Worm (Caenorhabditis elegans) whole organism, mixed stage, embryonic: ENCODE data around the gene let-858.
A peak's percentile ranks its signal among the peaks of the same experiment; 100 is the strongest.

Source experiments
- M03D4.4 ChIP-seq: sonication (generic microtip); optimal IDR thresholded peaks from 2 replicates; lab custom pipeline; 2017; ENCODE audit warnings: mild to moderate bottlenecking, missing genetic modification characterization, missing compliant biosample characterization
- blmp-1 ChIP-seq: fragments of 150-350 bp; optimal IDR thresholded peaks from 2 replicates; lab custom pipeline; 2014; ENCODE audit warnings: missing biosample characterization, missing genetic modification characterization
- ceh-43 ChIP-seq: fragments of 200-800 bp; sonication (Bioruptor generic); optimal IDR thresholded peaks from 2 replicates; lab custom pipeline; 2018; ENCODE audit warnings: mild to moderate bottlenecking, missing genetic modification characterization, moderate library complexity, missing compliant biosample characterization
- ceh-83 ChIP-seq: fragments of 200-800 bp; sonication (Bioruptor generic); optimal IDR thresholded peaks from 2 replicates; lab custom pipeline; 2018; ENCODE audit warnings: mild to moderate bottlenecking, missing genetic modification characterization, missing compliant biosample characterization
- ces-1 ChIP-seq: fragments of 150-350 bp; optimal IDR thresholded peaks from 2 replicates; lab custom pipeline; 2014; ENCODE audit warnings: missing biosample characterization, missing genetic modification reagents, missing genetic modification characterization
- cnd-1 ChIP-seq: fragments of 200-800 bp; sonication (Bioruptor generic); optimal IDR thresholded peaks from 2 replicates; lab custom pipeline; 2018; ENCODE audit warnings: mild to moderate bottlenecking, missing genetic modification characterization, missing compliant biosample characterization
- drap-1 ChIP-seq: fragments of 200-800 bp; sonication (Bioruptor generic); optimal IDR thresholded peaks from 3 replicates; lab custom pipeline; 2018; ENCODE audit warnings: mild to moderate bottlenecking, missing genetic modification characterization, missing compliant biosample characterization
- elt-1 ChIP-seq: sonication (generic microtip); optimal IDR thresholded peaks from 2 replicates; lab custom pipeline; 2017; ENCODE audit warnings: missing genetic modification characterization, mild to moderate bottlenecking, missing compliant biosample characterization, antibody characterized with exemption, moderate library complexity, borderline replicate concordance; ENCODE audit not compliant: insufficient read depth
- elt-3 ChIP-seq: fragments of 150-350 bp; optimal IDR thresholded peaks from 2 replicates; lab custom pipeline; 2014; ENCODE audit warnings: missing biosample characterization, missing genetic modification characterization
- flh-1 ChIP-seq: fragments of 200-800 bp; sonication (Bioruptor generic); optimal IDR thresholded peaks from 2 replicates; lab custom pipeline; 2018; ENCODE audit warnings: mild to moderate bottlenecking, missing genetic modification characterization, moderate library complexity, missing compliant biosample characterization
- ham-2 ChIP-seq: fragments of 200-800 bp; sonication (Bioruptor generic); optimal IDR thresholded peaks from 2 replicates; lab custom pipeline; 2018; ENCODE audit warnings: mild to moderate bottlenecking, missing genetic modification characterization, missing compliant biosample characterization
- hlh-1 ChIP-seq: fragments of 150-350 bp; optimal IDR thresholded peaks from 2 replicates; lab custom pipeline; 2014; ENCODE audit warnings: missing biosample characterization, missing genetic modification reagents, missing genetic modification characterization
- lin-13 ChIP-seq: fragments of 150-350 bp; optimal IDR thresholded peaks from 2 replicates; lab custom pipeline; 2014; ENCODE audit warnings: missing biosample characterization, missing genetic modification characterization
- lin-32 ChIP-seq: fragments of 200-800 bp; sonication (Bioruptor generic); optimal IDR thresholded peaks from 2 replicates; lab custom pipeline; 2018; ENCODE audit warnings: mild to moderate bottlenecking, missing genetic modification characterization, missing compliant biosample characterization
- lsy-2 ChIP-seq: fragments of 150-350 bp; optimal IDR thresholded peaks from 2 replicates; lab custom pipeline; 2014; ENCODE audit warnings: missing biosample characterization, missing genetic modification characterization
- mab-5 ChIP-seq: fragments of 150-350 bp; optimal IDR thresholded peaks from 2 replicates; lab custom pipeline; 2014; ENCODE audit warnings: missing biosample characterization, missing genetic modification characterization
- mep-1 ChIP-seq: fragments of 150-350 bp; optimal IDR thresholded peaks from 2 replicates; lab custom pipeline; 2017; ENCODE audit warnings: missing biosample characterization, missing genetic modification reagents, missing genetic modification characterization, inconsistent platforms
- mls-2 ChIP-seq: sonication (generic microtip); optimal IDR thresholded peaks from 2 replicates; lab custom pipeline; 2016; ENCODE audit warnings: mild to moderate bottlenecking, missing genetic modification characterization, moderate library complexity, missing compliant biosample characterization
- nhr-12 ChIP-seq: fragments of 150-350 bp; optimal IDR thresholded peaks from 2 replicates; lab custom pipeline; 2014; ENCODE audit warnings: missing biosample characterization, missing genetic modification characterization
- nhr-2 ChIP-seq: fragments of 150-350 bp; optimal IDR thresholded peaks from 2 replicates; lab custom pipeline; 2014; ENCODE audit warnings: missing biosample characterization, missing genetic modification characterization
- nhr-237 ChIP-seq: fragments of 150-350 bp; optimal IDR thresholded peaks from 2 replicates; lab custom pipeline; 2014; ENCODE audit warnings: missing biosample characterization, missing genetic modification characterization
- nhr-28 ChIP-seq: fragments of 150-350 bp; optimal IDR thresholded peaks from 2 replicates; lab custom pipeline; 2014; ENCODE audit warnings: missing biosample characterization, missing genetic modification characterization
- nhr-76 ChIP-seq: sonication (generic microtip); optimal IDR thresholded peaks from 2 replicates; lab custom pipeline; 2017; ENCODE audit warnings: missing biosample characterization, missing genetic modification characterization
- pha-4 ChIP-seq: fragments of 150-350 bp; optimal IDR thresholded peaks from 2 replicates; lab custom pipeline; 2018; ENCODE audit warnings: missing biosample characterization, missing genetic modification reagents, missing genetic modification characterization
- sem-2 ChIP-seq: fragments of 200-800 bp; sonication (Bioruptor generic); optimal IDR thresholded peaks from 2 replicates; lab custom pipeline; 2018; ENCODE audit warnings: mild to moderate bottlenecking, missing genetic modification characterization, missing compliant biosample characterization
- snpc-4 ChIP-seq: fragments of 150-350 bp; optimal IDR thresholded peaks from 2 replicates; lab custom pipeline; 2014; ENCODE audit warnings: missing biosample characterization, missing genetic modification characterization
- sptf-1 ChIP-seq: sonication (generic microtip); optimal IDR thresholded peaks from 2 replicates; lab custom pipeline; 2017; ENCODE audit warnings: mild to moderate bottlenecking, missing genetic modification characterization, moderate library complexity, missing compliant biosample characterization
- tbx-8 ChIP-seq: fragments of 200-800 bp; sonication (Bioruptor generic); optimal IDR thresholded peaks from 2 replicates; lab custom pipeline; 2018; ENCODE audit warnings: mild to moderate bottlenecking, missing genetic modification characterization, moderate library complexity, missing compliant biosample characterization
- unc-120 ChIP-seq: sonication (generic microtip); optimal IDR thresholded peaks from 2 replicates; lab custom pipeline; 2017; ENCODE audit warnings: missing genetic modification characterization, missing compliant biosample characterization; ENCODE audit not compliant: poor library complexity, severe bottlenecking
- unc-39 ChIP-seq: fragments of 150-350 bp; optimal IDR thresholded peaks from 2 replicates; lab custom pipeline; 2014; ENCODE audit warnings: missing biosample characterization, missing genetic modification characterization
- unc-62 ChIP-seq: fragments of 150-350 bp; optimal IDR thresholded peaks from 2 replicates; lab custom pipeline; 2014; ENCODE audit warnings: missing biosample characterization, missing genetic modification reagents, missing genetic modification characterization
- zip-8 ChIP-seq: fragments of 150-350 bp; optimal IDR thresholded peaks from 2 replicates; lab custom pipeline; 2014; ENCODE audit warnings: missing biosample characterization, missing genetic modification characterization
- ztf-11 ChIP-seq: fragments of 150-350 bp; optimal IDR thresholded peaks from 2 replicates; lab custom pipeline; 2014; ENCODE audit warnings: missing biosample characterization, missing genetic modification characterization

let-858 gene

ce11 chrII:11022023-11022422 lies at the start of gene let-858:
let-858 (plus strand) TSS chrII:11022370.
- peak; percentile 29 for TF ChIP-seq nhr-237 (tag; lab: Kevin White, UChicago)
- TF ChIP-seq unc-120: no peak
- TF ChIP-seq pha-4 (tag; lab: Kevin White, UChicago): peak; percentile 47
- TF ChIP-seq hlh-1: peak; percentile 18
- TF ChIP-seq nhr-28 (tag; lab: Kevin White, UChicago): no peak
- TF ChIP-seq mep-1 (tag; lab: Kevin White, UChicago): peak; percentile 61
- peak; percentile 67 for TF ChIP-seq lsy-2 (tag; lab: Kevin White, UChicago)
- peak; percentile 51 for TF ChIP-seq ces-1 (GFP tag; lab: Kevin White, UChicago)

ce11 chrII:10975239-10975638 lies 46.9 kb upstream of the let-858 start, which contains the start of gene ptp-3:
ptp-3 (plus strand) TSS chrII:10975539.
- TF ChIP-seq pha-4 (tag; lab: Kevin White, UChicago): no peak
- no peak for TF ChIP-seq mep-1 (tag; lab: Kevin White, UChicago)
- TF ChIP-seq zip-8: no peak
- no peak for TF ChIP-seq mab-5 (tag; lab: Kevin White, UChicago)
- no peak for TF ChIP-seq sem-2 (GFP tag; lab: Kevin White, UChicago)
- TF ChIP-seq elt-1 (tag; lab: Kevin White, UChicago): no peak
- TF ChIP-seq elt-3 (tag; lab: Kevin White, UChicago): no peak
- no peak for TF ChIP-seq unc-39 (tag; lab: Kevin White, UChicago)
- no peak for TF ChIP-seq hlh-1
- no peak for TF ChIP-seq tbx-8
- TF ChIP-seq nhr-12 (tag; lab: Kevin White, UChicago): no peak
- no peak for TF ChIP-seq flh-1 (GFP tag; lab: Kevin White, UChicago)
- no peak for TF ChIP-seq unc-62 (GFP tag; lab: Kevin White, UChicago)

- TF ChIP-seq hlh-1: peak; percentile 78
- no peak for TF ChIP-seq lin-13
- no peak for TF ChIP-seq zip-8
- TF ChIP-seq pha-4 (tag; lab: Kevin White, UChicago): no peak
- TF ChIP-seq unc-62 (GFP tag; lab: Kevin White, UChicago): peak; percentile 60
- no peak for TF ChIP-seq ceh-83 (GFP tag; lab: Kevin White, UChicago)
- TF ChIP-seq cnd-1 (tag; lab: Kevin White, UChicago): no peak
- TF ChIP-seq sptf-1: no peak
- TF ChIP-seq, all 35 proteins: peak for 2
These were observed 40.2 kb upstream of the let-858 start for ce11 chrII:10982017-10982416.

- TF ChIP-seq mep-1 (tag; lab: Kevin White, UChicago): no peak
- TF ChIP-seq blmp-1: no peak
- no peak for TF ChIP-seq ceh-83 (GFP tag; lab: Kevin White, UChicago)
- TF ChIP-seq flh-1 (GFP tag; lab: Kevin White, UChicago): no peak
- peak; percentile 11 for TF ChIP-seq sptf-1
- no peak for TF ChIP-seq nhr-237 (tag; lab: Kevin White, UChicago)
- no peak for TF ChIP-seq nhr-2 (tag; lab: Kevin White, UChicago)
- no peak for TF ChIP-seq ham-2 (GFP tag; lab: Kevin White, UChicago)
- TF ChIP-seq mls-2 (tag; lab: Kevin White, UChicago): no peak
- no peak for TF ChIP-seq lsy-2 (tag; lab: Kevin White, UChicago)
- no peak for TF ChIP-seq tbx-8
- TF ChIP-seq cnd-1 (tag; lab: Kevin White, UChicago): peak; percentile 58
- no peak for TF ChIP-seq elt-3 (tag; lab: Kevin White, UChicago)
- peak; percentile 58 for TF ChIP-seq lin-32 (GFP tag; lab: Kevin White, UChicago)
- no peak for TF ChIP-seq unc-120
- TF ChIP-seq unc-62 (GFP tag; lab: Kevin White, UChicago): peak; percentile 9
- TF ChIP-seq snpc-4 (tag; lab: Kevin White, UChicago): no peak
- TF ChIP-seq ces-1 (GFP tag; lab: Kevin White, UChicago): no peak
- TF ChIP-seq pha-4 (tag; lab: Kevin White, UChicago): no peak
- no peak for TF ChIP-seq ztf-11 (tag; lab: Kevin White, UChicago)
- no peak for TF ChIP-seq nhr-12 (tag; lab: Kevin White, UChicago)
- no peak for TF ChIP-seq drap-1
- no peak for TF ChIP-seq zip-8
- TF ChIP-seq lin-13: no peak
These were observed 35.6 kb upstream of the let-858 start for ce11 chrII:10986461-10987090.

- TF ChIP-seq unc-62 (GFP tag; lab: Kevin White, UChicago) (peak; percentile 95), lin-32 (GFP tag; lab: Kevin White, UChicago) (no peak), ham-2 (GFP tag; lab: Kevin White, UChicago) (no peak), nhr-237 (tag; lab: Kevin White, UChicago) (no peak), tbx-8 (no peak), hlh-1 (peak; percentile 36), snpc-4 (tag; lab: Kevin White, UChicago) (no peak), nhr-12 (tag; lab: Kevin White, UChicago) (no peak), ceh-43 (no peak), nhr-2 (tag; lab: Kevin White, UChicago) (peak; percentile 73), cnd-1 (tag; lab: Kevin White, UChicago) (no peak), pha-4 (tag; lab: Kevin White, UChicago) (peak; percentile 45), M03D4.4 (tag; lab: Kevin White, UChicago) (no peak), elt-1 (tag; lab: Kevin White, UChicago) (no peak), sptf-1 (no peak), nhr-76 (no peak), nhr-28 (tag; lab: Kevin White, UChicago) (no peak)
These were observed 33.6 kb upstream of the let-858 start for ce11 chrII:10988575-10988974.
